Fruit fly (Drosophila melanogaster) whole organism, embryonic: Measurements from ENCODE around the gene Prtl99C.

Source experiments
- Blimp-1 ChIP-seq: fragments of 200-800 bp; sonication (Bioruptor generic); optimal IDR thresholded peaks from 3 replicates; lab custom pipeline; 2018; ENCODE audit warnings: missing biosample characterization, missing genetic modification characterization, mild to moderate bottlenecking, moderate library complexity, missing genetic modification reagents
- CG10321 ChIP-seq: fragments of 200-800 bp; sonication (Bioruptor generic); IDR thresholded peaks from 2 replicates; pipeline ENCODE4 v1.3.6; 2022; ENCODE audit warnings: missing biosample characterization, missing genetic modification characterization
- CG11398 ChIP-seq: fragments of 200-800 bp; sonication (Bioruptor generic); optimal IDR thresholded peaks from 2 replicates; lab custom pipeline; 2016; ENCODE audit warnings: missing biosample characterization, missing genetic modification characterization
- CG11560 ChIP-seq: fragments of 200-800 bp; sonication (Bioruptor generic); IDR thresholded peaks from 3 replicates; pipeline ENCODE4 v1.3.6; 2022; ENCODE audit warnings: missing biosample characterization, missing genetic modification characterization
- CG12071 ChIP-seq: fragments of 200-800 bp; sonication (Bioruptor generic); optimal IDR thresholded peaks from 3 replicates; lab custom pipeline; 2018; ENCODE audit warnings: missing biosample characterization, mild to moderate bottlenecking, missing genetic modification characterization
- CG12104 ChIP-seq: fragments of 200-800 bp; sonication (Bioruptor generic); optimal IDR thresholded peaks from 3 replicates; lab custom pipeline; 2016; ENCODE audit warnings: missing biosample characterization, missing genetic modification characterization
- CG12391 ChIP-seq: fragments of 200-800 bp; sonication (Bioruptor generic); optimal IDR thresholded peaks from 3 replicates; lab custom pipeline; 2018; ENCODE audit warnings: missing biosample characterization, mild to moderate bottlenecking, missing genetic modification characterization, moderate library complexity
- CG12942 ChIP-seq: fragments of 200-800 bp; sonication (Bioruptor generic); optimal IDR thresholded peaks from 3 replicates; lab custom pipeline; 2016; ENCODE audit warnings: missing biosample characterization, missing genetic modification characterization
- CG13775 ChIP-seq: fragments of 200-800 bp; sonication (Bioruptor generic); optimal IDR thresholded peaks from 3 replicates; lab custom pipeline; 2017; ENCODE audit warnings: missing biosample characterization, mild to moderate bottlenecking, missing genetic modification characterization
- CG13894 ChIP-seq: fragments of 200-800 bp; sonication (Bioruptor generic); optimal IDR thresholded peaks from 3 replicates; lab custom pipeline; 2018; ENCODE audit warnings: missing biosample characterization, mild to moderate bottlenecking, missing genetic modification characterization, moderate library complexity
- CG14050 ChIP-seq: fragments of 200-800 bp; sonication (Bioruptor generic); IDR thresholded peaks from 3 replicates; pipeline ENCODE4 v1.3.6; 2022; ENCODE audit warnings: missing biosample characterization, missing genetic modification characterization
- CG15696 ChIP-seq: fragments of 200-800 bp; sonication (Bioruptor generic); optimal IDR thresholded peaks from 2 replicates; lab custom pipeline; 2019; ENCODE audit warnings: missing biosample characterization, mild to moderate bottlenecking, missing genetic modification characterization, moderate library complexity
- CG17328 ChIP-seq: fragments of 200-800 bp; sonication (Bioruptor generic); IDR thresholded peaks from 2 replicates; pipeline ENCODE4 v1.3.6; 2022; ENCODE audit warnings: missing biosample characterization, missing genetic modification characterization
- CG2116 ChIP-seq: fragments of 200-800 bp; sonication (Bioruptor generic); optimal IDR thresholded peaks from 3 replicates; lab custom pipeline; 2018; ENCODE audit warnings: missing biosample characterization, mild to moderate bottlenecking, missing genetic modification characterization
- CG2712 ChIP-seq: fragments of 200-800 bp; optimal IDR thresholded peaks from 3 replicates; lab custom pipeline; 2019; ENCODE audit warnings: missing biosample characterization, mild to moderate bottlenecking, missing genetic modification characterization, moderate library complexity
- CG3847 ChIP-seq: fragments of 200-800 bp; sonication (Bioruptor generic); IDR thresholded peaks from 2 replicates; pipeline ENCODE4 v1.3.6; 2022; ENCODE audit warnings: missing biosample characterization, missing genetic modification characterization
- CG4854 ChIP-seq: fragments of 200-800 bp; sonication (Bioruptor generic); optimal IDR thresholded peaks from 2 replicates; lab custom pipeline; 2016; ENCODE audit warnings: missing biosample characterization, missing genetic modification characterization, inconsistent platforms
- CG5245 ChIP-seq: fragments of 200-800 bp; sonication (Bioruptor generic); optimal IDR thresholded peaks from 3 replicates; lab custom pipeline; 2016; ENCODE audit warnings: missing biosample characterization, missing genetic modification characterization
- CG6689 ChIP-seq: fragments of 200-800 bp; sonication (Bioruptor generic); IDR thresholded peaks from 2 replicates; pipeline ENCODE4 v1.3.6; 2022; ENCODE audit warnings: missing biosample characterization, missing genetic modification characterization
- CG6854 ChIP-seq: fragments of 200-800 bp; sonication (Bioruptor generic); optimal IDR thresholded peaks from 3 replicates; lab custom pipeline; 2017; ENCODE audit warnings: missing biosample characterization, mild to moderate bottlenecking, missing genetic modification characterization
- D19B ChIP-seq: fragments of 200-800 bp; sonication (Bioruptor generic); optimal IDR thresholded peaks from 2 replicates; lab custom pipeline; 2017; ENCODE audit warnings: missing biosample characterization, mild to moderate bottlenecking, missing genetic modification characterization
- ERR ChIP-seq: fragments of 200-800 bp; sonication (Bioruptor generic); optimal IDR thresholded peaks from 2 replicates; lab custom pipeline; 2016; ENCODE audit warnings: missing biosample characterization, missing genetic modification characterization
- Gug ChIP-seq: fragments of 200-800 bp; sonication (Bioruptor generic); IDR thresholded peaks from 4 replicates; pipeline ENCODE4 v1.3.6; 2022; ENCODE audit warnings: missing biosample characterization, missing genetic modification characterization
- H2.0 ChIP-seq: fragments of 200-800 bp; sonication (Bioruptor generic); IDR thresholded peaks from 2 replicates; pipeline ENCODE4 v1.3.6; 2022; ENCODE audit warnings: missing biosample characterization, missing genetic modification characterization
- HLH3B ChIP-seq: fragments of 200-800 bp; sonication (Bioruptor generic); IDR thresholded peaks from 2 replicates; pipeline ENCODE4 v1.3.6; 2022; ENCODE audit warnings: missing biosample characterization, missing genetic modification characterization
- HmgD ChIP-seq: fragments of 200-800 bp; sonication (Bioruptor generic); optimal IDR thresholded peaks from 3 replicates; lab custom pipeline; 2016; ENCODE audit warnings: missing biosample characterization, missing genetic modification characterization
- MBD-R2 ChIP-seq: fragments of 200-800 bp; sonication (Bioruptor generic); IDR thresholded peaks from 2 replicates; pipeline ENCODE4 v1.3.6; 2022; ENCODE audit warnings: missing biosample characterization, missing genetic modification characterization
- Nf-YB ChIP-seq: fragments of 200-800 bp; sonication (Bioruptor generic); optimal IDR thresholded peaks from 3 replicates; lab custom pipeline; 2019; ENCODE audit warnings: missing biosample characterization, mild to moderate bottlenecking, missing genetic modification characterization, moderate library complexity
- NfI ChIP-seq: fragments of 200-800 bp; sonication (Bioruptor generic); optimal IDR thresholded peaks from 3 replicates; lab custom pipeline; 2018; ENCODE audit warnings: missing biosample characterization, mild to moderate bottlenecking, missing genetic modification characterization, moderate library complexity
- ap ChIP-seq: fragments of 200-800 bp; sonication (Bioruptor generic); IDR thresholded peaks from 2 replicates; pipeline ENCODE4 v1.3.6; 2022; ENCODE audit warnings: missing biosample characterization, missing genetic modification characterization
- bcd ChIP-seq: fragments of 200-800 bp; sonication (Bioruptor generic); optimal IDR thresholded peaks from 2 replicates; lab custom pipeline; 2017; ENCODE audit warnings: missing biosample characterization, mild to moderate bottlenecking, missing genetic modification characterization
- bigmax ChIP-seq: fragments of 200-800 bp; sonication (Bioruptor generic); optimal IDR thresholded peaks from 2 replicates; lab custom pipeline; 2018; ENCODE audit warnings: missing biosample characterization, mild to moderate bottlenecking, missing genetic modification characterization
- bowl ChIP-seq: fragments of 200-800 bp; sonication (Bioruptor generic); IDR thresholded peaks from 2 replicates; pipeline ENCODE4 v1.3.6; 2022; ENCODE audit warnings: missing biosample characterization, missing genetic modification characterization
- caup ChIP-seq: fragments of 200-800 bp; sonication (Bioruptor generic); optimal IDR thresholded peaks from 3 replicates; lab custom pipeline; 2017; ENCODE audit warnings: missing biosample characterization, mild to moderate bottlenecking, missing genetic modification characterization, moderate library complexity; ENCODE audit not compliant: severe bottlenecking
- cg ChIP-seq: fragments of 200-800 bp; sonication (Bioruptor generic); optimal IDR thresholded peaks from 3 replicates; lab custom pipeline; 2019; ENCODE audit warnings: missing biosample characterization, mild to moderate bottlenecking, missing genetic modification characterization, moderate library complexity
- crc ChIP-seq: fragments of 200-800 bp; sonication (Bioruptor generic); optimal IDR thresholded peaks from 2 replicates; lab custom pipeline; 2016; ENCODE audit warnings: missing biosample characterization, missing genetic modification characterization
- fu2 ChIP-seq: fragments of 200-800 bp; sonication (Bioruptor generic); optimal IDR thresholded peaks from 2 replicates; lab custom pipeline; 2016; ENCODE audit warnings: missing biosample characterization, missing genetic modification characterization
- gsb ChIP-seq: fragments of 200-800 bp; sonication (Bioruptor generic); IDR thresholded peaks from 2 replicates; pipeline ENCODE4 v1.3.6; 2022; ENCODE audit warnings: missing biosample characterization, missing genetic modification characterization
- h ChIP-seq: fragments of >200 bp; optimal IDR thresholded peaks from 2 replicates; lab custom pipeline; 2017
- her ChIP-seq: fragments of 200-800 bp; sonication (Bioruptor generic); optimal IDR thresholded peaks from 2 replicates; lab custom pipeline; 2016; ENCODE audit warnings: missing biosample characterization, missing genetic modification characterization
- klu ChIP-seq: fragments of 200-800 bp; sonication (Bioruptor generic); IDR thresholded peaks from 2 replicates; pipeline ENCODE4 v1.3.6; 2022; ENCODE audit warnings: missing biosample characterization, missing genetic modification characterization
- mirr ChIP-seq: fragments of 200-800 bp; sonication (Bioruptor generic); optimal IDR thresholded peaks from 3 replicates; lab custom pipeline; 2018; ENCODE audit warnings: missing biosample characterization, mild to moderate bottlenecking, missing genetic modification characterization
- nmo ChIP-seq: fragments of 200-800 bp; sonication (Bioruptor generic); optimal IDR thresholded peaks from 2 replicates; lab custom pipeline; 2018; ENCODE audit warnings: missing biosample characterization, mild to moderate bottlenecking, missing genetic modification characterization, moderate library complexity
- phol ChIP-seq: fragments of 200-800 bp; sonication (Bioruptor generic); optimal IDR thresholded peaks from 3 replicates; lab custom pipeline; 2018; ENCODE audit warnings: missing biosample characterization, mild to moderate bottlenecking, missing genetic modification characterization, moderate library complexity
- slbo ChIP-seq: fragments of 200-800 bp; sonication (Bioruptor generic); IDR thresholded peaks from 2 replicates; pipeline ENCODE4 v1.3.6; 2022; ENCODE audit warnings: missing biosample characterization, missing genetic modification characterization
- sqz ChIP-seq: fragments of 200-800 bp; sonication (Bioruptor generic); optimal IDR thresholded peaks from 3 replicates; lab custom pipeline; 2018; ENCODE audit warnings: missing biosample characterization, mild to moderate bottlenecking, missing genetic modification characterization
- tin ChIP-seq: fragments of 200-800 bp; sonication (Bioruptor generic); optimal IDR thresholded peaks from 3 replicates; lab custom pipeline; 2016; ENCODE audit warnings: missing biosample characterization, missing genetic modification characterization
- tio ChIP-seq: fragments of 200-800 bp; sonication (Bioruptor generic); optimal IDR thresholded peaks from 2 replicates; lab custom pipeline; 2017; ENCODE audit warnings: missing biosample characterization, missing genetic modification characterization, inconsistent platforms
- unpg ChIP-seq: fragments of 200-800 bp; sonication (Bioruptor generic); optimal IDR thresholded peaks from 3 replicates; lab custom pipeline; 2018; ENCODE audit warnings: missing biosample characterization, mild to moderate bottlenecking, missing genetic modification characterization, moderate library complexity
- vfl ChIP-seq: fragments of 200-800 bp; sonication (Bioruptor generic); optimal IDR thresholded peaks from 2 replicates; lab custom pipeline; 2016; ENCODE audit warnings: missing biosample characterization, missing genetic modification characterization
- vvl ChIP-seq: fragments of 200-800 bp; sonication (Bioruptor generic); IDR thresholded peaks from 2 replicates; pipeline ENCODE4 v1.3.6; 2022; ENCODE audit warnings: missing biosample characterization, missing genetic modification characterization

The Prtl99C gene

DNA sequence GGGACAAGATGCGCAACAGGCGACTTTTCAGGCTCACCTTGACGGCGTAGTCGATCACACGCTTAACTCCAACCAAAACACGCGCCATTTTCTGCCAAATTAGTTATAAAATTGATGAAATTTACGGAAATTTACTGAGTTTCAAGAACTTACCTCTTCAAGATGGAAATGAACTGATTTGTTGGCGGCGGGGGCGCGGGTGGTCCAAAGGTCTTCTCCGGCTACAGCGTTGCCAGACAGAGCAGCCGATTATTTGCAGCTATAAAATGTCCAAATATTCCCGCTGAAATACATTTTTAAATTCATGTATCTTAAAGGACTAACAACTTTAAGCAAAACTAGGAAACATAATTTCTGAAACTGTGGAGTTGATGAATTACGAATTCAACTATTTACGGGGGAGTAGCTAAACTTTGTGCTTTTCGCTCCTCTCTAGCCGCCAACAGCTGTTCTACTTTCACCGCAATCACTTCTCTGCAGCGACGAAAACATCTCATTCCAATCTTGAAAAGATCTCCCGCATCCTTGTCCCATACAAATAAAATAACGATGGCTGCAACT lies 32.9 kb upstream of the Prtl99C start, which contains the start of the genes Etfb and CG7789:
Gene Etfb (minus strand): TSS at position 193 of the 561 bp plus-strand sequence.
Gene CG7789 (plus strand): TSS at position 444 of the 561 bp plus-strand sequence.
- TF ChIP-seq fu2 (GFP tag; lab: Kevin White, UChicago) (peak; percentile 71), caup (GFP tag; lab: Kevin White, UChicago) (peak; percentile 63), CG12071 (GFP tag; lab: Kevin White, UChicago) (no peak), ERR (GFP tag; lab: Kevin White, UChicago) (peak; percentile 29), CG5245 (GFP tag; lab: Kevin White, UChicago) (peak; percentile 11), ap (GFP tag; lab: Robert Waterston, UW) (peak; percentile 57), HLH3B (GFP tag; lab: Robert Waterston, UW) (peak; percentile 67), CG12104 (peak; percentile 51), her (peak; percentile 73), CG17328 (peak; percentile 67), CG11560 (tag; lab: Robert Waterston, UW) (peak; percentile 35; the same call in 1 of the 3 replicates), bowl (peak; percentile 37; the same call in 1 of the 2 replicates), NfI (GFP tag; lab: Kevin White, UChicago) (peak; percentile 86), klu (GFP tag; lab: Robert Waterston, UW) (peak; percentile 70), bcd (GFP tag; lab: Kevin White, UChicago) (peak; percentile 70), vvl (GFP tag; lab: Robert Waterston, UW) (peak; percentile 83; the same call in 1 of the 2 replicates), nmo (GFP tag; lab: Kevin White, UChicago) (peak; percentile 84), CG13894 (tag; lab: Kevin White, UChicago) (no peak), CG3847 (GFP tag; lab: Robert Waterston, UW) (peak; percentile 94), CG2116 (GFP tag; lab: Kevin White, UChicago) (peak; percentile 91), D19B (GFP tag; lab: Kevin White, UChicago) (no peak), CG12942 (GFP tag; lab: Kevin White, UChicago) (peak; percentile 59), CG15696 (tag; lab: Kevin White, UChicago) (peak; percentile 65), bigmax (GFP tag; lab: Kevin White, UChicago) (no peak), CG6854 (peak; percentile 0), CG13775 (GFP tag; lab: Kevin White, UChicago) (peak; percentile 83), HmgD (GFP tag; lab: Kevin White, UChicago) (peak; percentile 69), sqz (GFP tag; lab: Kevin White, UChicago) (no peak), CG6689 (GFP tag; lab: Robert Waterston, UW) (peak; percentile 73), gsb (GFP tag; lab: Robert Waterston, UW) (peak; percentile 73), Blimp-1 (GFP tag; lab: Kevin White, UChicago) (no peak), Gug (peak; percentile 77), CG2712 (tag; lab: Kevin White, UChicago) (peak; percentile 53), tin (peak; percentile 68), CG12391 (tag; lab: Kevin White, UChicago) (peak; percentile 84), MBD-R2 (GFP tag; lab: Robert Waterston, UW) (peak; percentile 96), Nf-YB (peak; percentile 28), CG14050 (GFP tag; lab: Robert Waterston, UW) (peak; percentile 17; the same call in 1 of the 3 replicates), crc (no peak), h (lab: Kevin White, UChicago) (no peak), vfl (GFP tag; lab: Kevin White, UChicago) (peak; percentile 70), phol (tag; lab: Kevin White, UChicago) (peak; percentile 71), CG4854 (GFP tag; lab: Kevin White, UChicago) (peak; percentile 24), H2.0 (peak; percentile 71), slbo (peak; percentile 90), CG10321 (GFP tag; lab: Robert Waterston, UW) (peak; percentile 54), CG11398 (GFP tag; lab: Kevin White, UChicago) (peak; percentile 58), tio (GFP tag; lab: Kevin White, UChicago) (no peak), unpg (GFP tag; lab: Kevin White, UChicago) (no peak), cg (GFP tag; lab: Kevin White, UChicago) (no peak), mirr (GFP tag; lab: Kevin White, UChicago) (peak; percentile 70)
